Worm (Caenorhabditis elegans) whole organism, mixed stage, embryonic: ENCODE results near the gene sax-7.

Source experiments
- elt-3 ChIP-seq: fragments of 150-350 bp; optimal IDR thresholded peaks from 2 replicates; lab custom pipeline; 2014; ENCODE audit warnings: missing biosample characterization, missing genetic modification characterization
- lin-13 ChIP-seq: fragments of 150-350 bp; optimal IDR thresholded peaks from 2 replicates; lab custom pipeline; 2014; ENCODE audit warnings: missing biosample characterization, missing genetic modification characterization
- lsy-2 ChIP-seq: fragments of 150-350 bp; optimal IDR thresholded peaks from 2 replicates; lab custom pipeline; 2014; ENCODE audit warnings: missing biosample characterization, missing genetic modification characterization
- mep-1 ChIP-seq: fragments of 150-350 bp; optimal IDR thresholded peaks from 2 replicates; lab custom pipeline; 2017; ENCODE audit warnings: missing biosample characterization, missing genetic modification reagents, missing genetic modification characterization, inconsistent platforms
- nhr-12 ChIP-seq: fragments of 150-350 bp; optimal IDR thresholded peaks from 2 replicates; lab custom pipeline; 2014; ENCODE audit warnings: missing biosample characterization, missing genetic modification characterization
- snpc-4 ChIP-seq: fragments of 150-350 bp; optimal IDR thresholded peaks from 2 replicates; lab custom pipeline; 2014; ENCODE audit warnings: missing biosample characterization, missing genetic modification characterization
- sptf-1 ChIP-seq: sonication (generic microtip); optimal IDR thresholded peaks from 2 replicates; lab custom pipeline; 2017; ENCODE audit warnings: mild to moderate bottlenecking, missing genetic modification characterization, moderate library complexity, missing compliant biosample characterization
- ztf-11 ChIP-seq: fragments of 150-350 bp; optimal IDR thresholded peaks from 2 replicates; lab custom pipeline; 2014; ENCODE audit warnings: missing biosample characterization, missing genetic modification characterization

DNA sequence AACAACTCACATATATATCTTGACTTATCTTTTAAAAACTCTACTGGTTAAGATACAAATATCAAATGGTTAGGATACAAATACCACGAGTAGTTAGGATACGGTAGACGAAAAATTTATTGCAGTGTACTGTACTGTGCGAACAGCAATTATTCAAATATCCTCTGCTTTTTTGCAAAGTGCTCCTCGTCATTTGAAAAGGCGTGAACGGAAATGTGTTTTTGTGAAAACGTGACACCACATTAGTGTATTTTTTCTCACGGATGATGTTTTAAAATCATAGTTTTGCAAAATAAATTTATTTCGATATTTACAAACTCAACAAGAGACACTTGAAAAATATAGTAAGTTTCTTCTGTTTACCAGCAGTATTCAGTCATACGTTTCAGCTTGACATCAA is 56.3 kb downstream of the sax-7 start, which contains the start of gene F42G8.8:
- TF ChIP-seq lsy-2 (no peak), nhr-12 (tag; lab: Kevin White, UChicago) (no peak), sptf-1 (tag; lab: Kevin White, UChicago) (no peak), lin-13 (tag; lab: Kevin White, UChicago) (no peak), ztf-11 (tag; lab: Kevin White, UChicago) (no peak), snpc-4 (tag; lab: Kevin White, UChicago) (no peak), elt-3 (no peak), mep-1 (tag; lab: Kevin White, UChicago) (no peak)
